Fruit fly (Drosophila melanogaster) whole organism, embryonic: ENCODE results near the gene dao.

Experiments used
- ATbp ChIP-seq: fragments of 200-800 bp; sonication (Bioruptor generic); optimal IDR thresholded peaks from 2 replicates; lab custom pipeline; 2017; ENCODE audit warnings: missing biosample characterization, mild to moderate bottlenecking, missing genetic modification characterization, missing genetic modification reagents
- Atf-2 ChIP-seq: fragments of 200-800 bp; sonication (Bioruptor generic); optimal IDR thresholded peaks from 2 replicates; lab custom pipeline; 2016; ENCODE audit warnings: missing biosample characterization, missing genetic modification characterization
- Bdp1 ChIP-seq: fragments of 200-800 bp; sonication (Bioruptor generic); optimal IDR thresholded peaks from 3 replicates; lab custom pipeline; 2016; ENCODE audit warnings: missing biosample characterization, missing genetic modification characterization
- CG11085 ChIP-seq: fragments of 200-800 bp; sonication (Bioruptor generic); IDR thresholded peaks from 2 replicates; pipeline ENCODE4 v1.3.6; 2022; ENCODE audit warnings: missing biosample characterization, missing genetic modification characterization
- CG11093 ChIP-seq: fragments of 200-800 bp; sonication (Bioruptor generic); IDR thresholded peaks from 3 replicates; pipeline ENCODE4 v1.3.6; 2022; ENCODE audit warnings: missing biosample characterization, missing genetic modification characterization
- CG11504 ChIP-seq: fragments of 200-800 bp; sonication (Bioruptor generic); optimal IDR thresholded peaks from 3 replicates; lab custom pipeline; 2019; ENCODE audit warnings: missing biosample characterization, mild to moderate bottlenecking, missing genetic modification characterization, moderate library complexity
- CG12659 ChIP-seq: fragments of 200-800 bp; sonication (Bioruptor generic); optimal IDR thresholded peaks from 3 replicates; lab custom pipeline; 2017; ENCODE audit warnings: mild to moderate bottlenecking, missing biosample characterization, missing genetic modification reagents, missing genetic modification characterization
- CG13296 ChIP-seq: fragments of 200-800 bp; sonication (Bioruptor generic); optimal IDR thresholded peaks from 3 replicates; lab custom pipeline; 2018; ENCODE audit warnings: missing biosample characterization, mild to moderate bottlenecking, missing genetic modification characterization
- CG14965 ChIP-seq: fragments of 200-800 bp; sonication (Bioruptor generic); optimal IDR thresholded peaks from 2 replicates; lab custom pipeline; 2016; ENCODE audit warnings: missing biosample characterization, missing genetic modification characterization, borderline replicate concordance
- CG15073 ChIP-seq: fragments of 200-800 bp; sonication (Bioruptor generic); optimal IDR thresholded peaks from 2 replicates; lab custom pipeline; 2016; ENCODE audit warnings: missing biosample characterization, missing genetic modification characterization
- CG1529 ChIP-seq: fragments of 200-800 bp; sonication (Bioruptor generic); optimal IDR thresholded peaks from 3 replicates; lab custom pipeline; 2018; ENCODE audit warnings: missing biosample characterization, missing genetic modification characterization
- CG17359 ChIP-seq: fragments of 200-800 bp; sonication (Bioruptor generic); optimal IDR thresholded peaks from 3 replicates; lab custom pipeline; 2018; ENCODE audit warnings: missing biosample characterization, mild to moderate bottlenecking, missing genetic modification characterization, moderate library complexity
- CG2202 ChIP-seq: fragments of 200-800 bp; sonication (Bioruptor generic); optimal IDR thresholded peaks from 2 replicates; lab custom pipeline; 2018; ENCODE audit warnings: missing biosample characterization, mild to moderate bottlenecking, missing genetic modification characterization
- CG30403 ChIP-seq: fragments of 200-800 bp; sonication (Bioruptor generic); optimal IDR thresholded peaks from 3 replicates; lab custom pipeline; 2016; ENCODE audit warnings: missing biosample characterization, missing genetic modification characterization
- CG31441 ChIP-seq: fragments of 200-800 bp; sonication (Bioruptor generic); IDR thresholded peaks from 2 replicates; pipeline ENCODE4 v1.3.6; 2022; ENCODE audit warnings: missing biosample characterization, missing genetic modification characterization
- CG3163 ChIP-seq: fragments of 200-800 bp; sonication (Bioruptor generic); optimal IDR thresholded peaks from 3 replicates; lab custom pipeline; 2016; ENCODE audit warnings: missing biosample characterization, missing genetic modification characterization
- CG6272 ChIP-seq: fragments of 200-800 bp; sonication (Bioruptor generic); IDR thresholded peaks from 2 replicates; pipeline ENCODE4 v1.3.6; 2022; ENCODE audit warnings: missing biosample characterization, missing genetic modification characterization
- CG7372 ChIP-seq: fragments of 200-800 bp; sonication (Bioruptor generic); IDR thresholded peaks from 2 replicates; pipeline ENCODE4 v1.3.6; 2022; ENCODE audit warnings: missing biosample characterization, missing genetic modification characterization
- CG8478 ChIP-seq: fragments of >200 bp; optimal IDR thresholded peaks from 2 replicates; lab custom pipeline; 2018
- CG9817 ChIP-seq: fragments of 200-800 bp; sonication (Bioruptor generic); optimal IDR thresholded peaks from 2 replicates; lab custom pipeline; 2018; ENCODE audit warnings: missing biosample characterization, mild to moderate bottlenecking, missing genetic modification characterization, moderate library complexity
- CoRest ChIP-seq: fragments of 200-800 bp; sonication (Bioruptor generic); optimal IDR thresholded peaks from 3 replicates; lab custom pipeline; 2018; ENCODE audit warnings: missing biosample characterization, mild to moderate bottlenecking, missing genetic modification characterization, moderate library complexity
- D19A ChIP-seq: fragments of 200-800 bp; optimal IDR thresholded peaks from 3 replicates; lab custom pipeline; 2019; ENCODE audit warnings: missing biosample characterization, mild to moderate bottlenecking, missing genetic modification characterization, moderate library complexity
- Dip3 ChIP-seq: fragments of 200-800 bp; sonication (Bioruptor generic); optimal IDR thresholded peaks from 3 replicates; lab custom pipeline; 2016; ENCODE audit warnings: missing biosample characterization, missing genetic modification characterization
- Gug ChIP-seq: fragments of 200-800 bp; sonication (Bioruptor generic); IDR thresholded peaks from 4 replicates; pipeline ENCODE4 v1.3.6; 2022; ENCODE audit warnings: missing biosample characterization, missing genetic modification characterization
- HHEX ChIP-seq: fragments of 200-800 bp; sonication (Bioruptor generic); optimal IDR thresholded peaks from 3 replicates; lab custom pipeline; 2017; ENCODE audit warnings: missing biosample characterization, mild to moderate bottlenecking, missing genetic modification characterization, missing genetic modification reagents
- Hr39 ChIP-seq: fragments of >200 bp; optimal IDR thresholded peaks from 2 replicates; lab custom pipeline; 2017
- Mes4 ChIP-seq: fragments of 200-800 bp; sonication (Bioruptor generic); optimal IDR thresholded peaks from 2 replicates; lab custom pipeline; 2016; ENCODE audit warnings: missing biosample characterization, missing genetic modification characterization
- NFAT ChIP-seq: fragments of 200-800 bp; sonication (Bioruptor generic); IDR thresholded peaks from 2 replicates; pipeline ENCODE4 v1.3.6; 2022; ENCODE audit warnings: missing biosample characterization, missing genetic modification characterization
- NK7.1 ChIP-seq: fragments of 200-800 bp; sonication (Bioruptor generic); optimal IDR thresholded peaks from 3 replicates; lab custom pipeline; 2016; ENCODE audit warnings: missing biosample characterization, missing genetic modification characterization
- Ravus ChIP-seq: fragments of 200-800 bp; sonication (Bioruptor generic); IDR thresholded peaks from 2 replicates; pipeline ENCODE4 v1.3.6; 2022; ENCODE audit warnings: missing biosample characterization, missing genetic modification characterization
- Rx ChIP-seq: fragments of 200-800 bp; sonication (Bioruptor generic); IDR thresholded peaks from 2 replicates; pipeline ENCODE4 v1.3.6; 2022; ENCODE audit warnings: missing biosample characterization, missing genetic modification characterization
- Taf1 ChIP-seq: fragments of 200-800 bp; sonication (Bioruptor generic); IDR thresholded peaks from 2 replicates; pipeline ENCODE4 v1.3.6; 2022; ENCODE audit warnings: missing biosample characterization, missing genetic modification characterization
- bowl ChIP-seq: fragments of 200-800 bp; sonication (Bioruptor generic); IDR thresholded peaks from 2 replicates; pipeline ENCODE4 v1.3.6; 2022; ENCODE audit warnings: missing biosample characterization, missing genetic modification characterization
- cad ChIP-seq: fragments of >200 bp; optimal IDR thresholded peaks from 2 replicates; lab custom pipeline; 2017; ENCODE audit warnings: missing biosample characterization, missing genetic modification characterization
- crc ChIP-seq: fragments of 200-800 bp; sonication (Bioruptor generic); optimal IDR thresholded peaks from 2 replicates; lab custom pipeline; 2016; ENCODE audit warnings: missing biosample characterization, missing genetic modification characterization
- dati ChIP-seq: fragments of 200-800 bp; sonication (Bioruptor generic); IDR thresholded peaks from 2 replicates; pipeline ENCODE4 v1.3.6; 2022; ENCODE audit warnings: missing biosample characterization, missing genetic modification characterization
- dimm ChIP-seq: fragments of 200-800 bp; sonication (Bioruptor generic); IDR thresholded peaks from 2 replicates; pipeline ENCODE4 v1.3.6; 2022; ENCODE audit warnings: missing biosample characterization, missing genetic modification characterization
- eyg ChIP-seq: fragments of 200-800 bp; sonication (Bioruptor generic); optimal IDR thresholded peaks from 3 replicates; lab custom pipeline; 2016; ENCODE audit warnings: missing biosample characterization, missing genetic modification characterization
- fd96Cb ChIP-seq: fragments of 200-800 bp; sonication (Bioruptor generic); optimal IDR thresholded peaks from 2 replicates; lab custom pipeline; 2018; ENCODE audit warnings: missing biosample characterization, mild to moderate bottlenecking, missing genetic modification characterization, moderate library complexity
- ind ChIP-seq: fragments of 200-800 bp; sonication (Bioruptor generic); optimal IDR thresholded peaks from 3 replicates; lab custom pipeline; 2016; ENCODE audit warnings: missing biosample characterization, missing genetic modification characterization
- kah ChIP-seq: fragments of 200-800 bp; sonication (Bioruptor generic); optimal IDR thresholded peaks from 2 replicates; lab custom pipeline; 2018; ENCODE audit warnings: missing biosample characterization, mild to moderate bottlenecking, missing genetic modification characterization
- lmd ChIP-seq: fragments of 200-800 bp; sonication (Bioruptor generic); IDR thresholded peaks from 2 replicates; pipeline ENCODE4 v1.3.6; 2022; ENCODE audit warnings: missing biosample characterization, missing genetic modification characterization
- lola ChIP-seq, 3 experiments: fragments of >200 bp in 2 of 3; fragments of 200-800 bp in 1 of 3; sonication (Bioruptor generic) in 1 of 3; optimal IDR thresholded peaks; 2 replicates each; lab custom pipeline; 2017 to 2019; ENCODE audit warnings: missing biosample characterization in 3 of 3, missing genetic modification characterization in 3 of 3, mild to moderate bottlenecking in 1 of 3, moderate library complexity in 1 of 3
- nerfin-1 ChIP-seq: fragments of 200-800 bp; sonication (Bioruptor generic); optimal IDR thresholded peaks from 3 replicates; lab custom pipeline; 2019; ENCODE audit warnings: missing biosample characterization, mild to moderate bottlenecking, missing genetic modification characterization, moderate library complexity
- nmo ChIP-seq: fragments of 200-800 bp; sonication (Bioruptor generic); optimal IDR thresholded peaks from 2 replicates; lab custom pipeline; 2018; ENCODE audit warnings: missing biosample characterization, mild to moderate bottlenecking, missing genetic modification characterization, moderate library complexity
- oc ChIP-seq: fragments of 200-800 bp; sonication (Bioruptor generic); optimal IDR thresholded peaks from 2 replicates; lab custom pipeline; 2018; ENCODE audit warnings: missing biosample characterization, mild to moderate bottlenecking, missing genetic modification characterization, moderate library complexity
- onecut ChIP-seq: fragments of 200-800 bp; sonication (Bioruptor generic); IDR thresholded peaks from 2 replicates; pipeline ENCODE4 v1.3.6; 2022; ENCODE audit warnings: missing biosample characterization, missing genetic modification characterization
- pum ChIP-seq: fragments of 200-800 bp; sonication (Bioruptor generic); optimal IDR thresholded peaks from 2 replicates; lab custom pipeline; 2016; ENCODE audit warnings: missing biosample characterization, missing genetic modification characterization
- sim ChIP-seq: fragments of 200-800 bp; sonication (Bioruptor generic); IDR thresholded peaks from 2 replicates; pipeline ENCODE4 v1.3.6; 2022; ENCODE audit warnings: missing biosample characterization, missing genetic modification characterization
- tup ChIP-seq: fragments of 200-800 bp; sonication (Bioruptor generic); optimal IDR thresholded peaks from 2 replicates; lab custom pipeline; 2016; ENCODE audit warnings: missing biosample characterization, mild to moderate bottlenecking, missing genetic modification characterization, moderate library complexity
- unpg ChIP-seq: fragments of 200-800 bp; sonication (Bioruptor generic); optimal IDR thresholded peaks from 3 replicates; lab custom pipeline; 2018; ENCODE audit warnings: missing biosample characterization, mild to moderate bottlenecking, missing genetic modification characterization, moderate library complexity
- wek ChIP-seq: fragments of 200-800 bp; sonication (Bioruptor generic); optimal IDR thresholded peaks from 3 replicates; lab custom pipeline; 2018; ENCODE audit warnings: missing biosample characterization, mild to moderate bottlenecking, missing genetic modification characterization, moderate library complexity

Gene dao

DNA sequence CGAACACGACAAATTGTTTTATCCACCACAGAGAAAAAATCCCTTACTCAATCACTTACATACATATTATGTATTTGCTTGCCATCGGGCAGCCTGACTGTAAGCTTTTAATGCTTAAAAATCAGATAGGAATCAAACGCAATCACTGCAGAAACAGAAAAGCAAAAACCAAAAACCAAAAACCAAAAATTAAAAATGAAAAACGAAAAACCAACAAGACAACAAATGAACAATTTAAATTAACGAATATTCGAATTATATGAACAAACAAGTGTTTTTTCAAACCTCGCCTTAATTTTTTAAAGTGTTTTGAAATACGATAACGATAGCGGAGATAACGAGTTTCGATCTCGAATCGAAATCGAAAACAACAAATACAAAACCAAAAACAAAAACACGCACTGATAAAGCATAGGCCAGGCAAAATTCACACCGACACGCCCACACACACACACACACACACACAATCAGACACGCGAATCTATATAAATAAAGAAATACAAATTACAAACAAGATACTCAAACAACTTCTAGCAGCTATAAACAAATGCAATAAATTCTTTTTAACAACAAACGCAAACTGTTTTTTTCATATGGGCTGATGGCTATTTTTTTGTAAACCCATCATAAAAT, 5.7 kb downstream of the dao start (continued):
- TF ChIP-seq CG11085 (peak; percentile 27; the same call in 1 of the 2 replicates), CG13296 (GFP tag; lab: Kevin White, UChicago) (peak; percentile 38), ind (peak; percentile 43), CG14965 (GFP tag; lab: Kevin White, UChicago) (no peak), dati (GFP tag; lab: Robert Waterston, UW) (0 out of 2 replicates have a peak, but pooled peaks have one; percentile 30), CoRest (tag; lab: Kevin White, UChicago) (peak; percentile 19), CG30403 (GFP tag; lab: Kevin White, UChicago) (peak; percentile 68), CG9817 (tag; lab: Kevin White, UChicago) (peak; percentile 5), CG2202 (tag; lab: Kevin White, UChicago) (no peak), Rx (no peak), lola (GFP tag; optimal IDR thresholded peaks at IDR 0.05; lab: Kevin White, UChicago) (no peak), CG12659 (GFP tag; lab: Kevin White, UChicago) (peak; percentile 45), CG7372 (GFP tag; lab: Robert Waterston, UW) (no peak), NFAT (GFP tag; lab: Robert Waterston, UW) (no peak), lmd (GFP tag; lab: Robert Waterston, UW) (peak; percentile 60), kah (GFP tag; lab: Kevin White, UChicago) (no peak), ATbp (peak; percentile 30), CG31441 (GFP tag; lab: Robert Waterston, UW) (peak; percentile 50), Dip3 (GFP tag; lab: Kevin White, UChicago) (peak; percentile 2), Taf1 (no peak), Hr39 (lab: Kevin White, UChicago) (no peak), bowl (GFP tag; lab: Robert Waterston, UW) (no peak), CG8478 (lab: Kevin White, UChicago) (no peak), eyg (GFP tag; lab: Kevin White, UChicago) (peak; percentile 34), sim (GFP tag; lab: Robert Waterston, UW) (no peak), Ravus (GFP tag; lab: Robert Waterston, UW) (no peak), Atf-2 (GFP tag; lab: Kevin White, UChicago) (no peak), crc (GFP tag; lab: Kevin White, UChicago) (peak; percentile 24), CG15073 (GFP tag; lab: Kevin White, UChicago) (no peak), fd96Cb (tag; lab: Kevin White, UChicago) (peak; percentile 37), Bdp1 (GFP tag; lab: Kevin White, UChicago) (no peak), pum (GFP tag; lab: Kevin White, UChicago) (peak; percentile 28), cad (GFP tag; lab: Kevin White, UChicago) (no peak), CG17359 (tag; lab: Kevin White, UChicago) (peak; percentile 34), Mes4 (no peak), CG6272 (GFP tag; lab: Robert Waterston, UW) (no peak), CG3163 (GFP tag; lab: Kevin White, UChicago) (peak; percentile 27), D19A (no peak), onecut (GFP tag; lab: Robert Waterston, UW) (no peak), tup (GFP tag; lab: Kevin White, UChicago) (no peak), wek (GFP tag; lab: Kevin White, UChicago) (no peak), CG1529 (GFP tag; lab: Kevin White, UChicago) (peak; percentile 5), CG11093 (GFP tag; lab: Robert Waterston, UW) (no peak), CG11504 (no peak), dimm (GFP tag; lab: Robert Waterston, UW) (no peak), unpg (GFP tag; lab: Kevin White, UChicago) (peak; percentile 60), oc (tag; lab: Kevin White, UChicago) (no peak), nmo (GFP tag; lab: Kevin White, UChicago) (peak; percentile 64), NK7.1 (GFP tag; lab: Kevin White, UChicago) (no peak), HHEX (GFP tag; lab: Kevin White, UChicago) (peak; percentile 72), Gug (0 out of 4 replicates have a peak, but pooled peaks have one; percentile 9), nerfin-1 (tag; lab: Kevin White, UChicago) (peak; percentile 17)
